In genomic region chrII:608341-608740, ce11 we compare ENCODE assay signal across 4 worm cellular contexts.
A peak's percentile ranks its signal among the peaks of the same experiment; 100 is the strongest.
TF ChIP-seq lines count a peak whose summit lies in the region.

Gene W04H10.6 (minus strand): TSS chrII:608441.

TF ChIP-seq in whole organism, L1 larva, 84 proteins besides CTCF, POLR2A, EP300 and RAD21 (continues in another document):
- TF ChIP-seq unc-98 (GFP tag; IDR thresholded peaks at IDR 0.05; lab: Robert Waterston, UW) (no peak), ama-1 (optimal IDR thresholded peaks at IDR 0.05; lab: Kevin White, UChicago) (no peak), egl-13 (tag; optimal IDR thresholded peaks at IDR 0.05; lab: Kevin White, UChicago) (no peak), sox-4 (tag; optimal IDR thresholded peaks at IDR 0.05; lab: Kevin White, UChicago) (no peak), xbp-1 (tag; optimal IDR thresholded peaks at IDR 0.05; lab: Kevin White, UChicago) (no peak), egl-27 (tag; optimal IDR thresholded peaks at IDR 0.05; lab: Kevin White, UChicago) (no peak), C04F5.9 (tag; optimal IDR thresholded peaks at IDR 0.05; lab: Kevin White, UChicago) (no peak), nhr-77 (tag; optimal IDR thresholded peaks at IDR 0.05; lab: Kevin White, UChicago) (no peak), grh-1 (GFP tag; IDR thresholded peaks at IDR 0.05; lab: Robert Waterston, UW) (no peak), fkh-10 (GFP tag; optimal IDR thresholded peaks at IDR 0.05; lab: Kevin White, UChicago) (no peak), dpl-1 (GFP tag; optimal IDR thresholded peaks at IDR 0.05; lab: Kevin White, UChicago) (peak in 2 of 3 experiments; percentile 20 to 24), blmp-1 (tag; optimal IDR thresholded peaks at IDR 0.05; lab: Kevin White, UChicago) (peak; percentile 36), snu-23 (GFP tag; optimal IDR thresholded peaks at IDR 0.05; lab: Kevin White, UChicago) (peak; percentile 31), nhr-20 (tag; optimal IDR thresholded peaks at IDR 0.05; lab: Kevin White, UChicago) (no peak), lir-3 (tag; optimal IDR thresholded peaks at IDR 0.05; lab: Kevin White, UChicago; ENCODE audit: poor library complexity) (no peak), hlh-4 (tag; optimal IDR thresholded peaks at IDR 0.05; lab: Kevin White, UChicago) (no peak), ztf-4 (tag; optimal IDR thresholded peaks at IDR 0.05; lab: Kevin White, UChicago) (no peak), isw-1 (GFP tag; IDR thresholded peaks at IDR 0.05; lab: Robert Waterston, UW) (no peak), efl-3 (GFP tag; optimal IDR thresholded peaks at IDR 0.05; lab: Kevin White, UChicago) (no peak), mef-2 (tag; optimal IDR thresholded peaks at IDR 0.05; lab: Kevin White, UChicago) (no peak), tlp-1 (tag; optimal IDR thresholded peaks at IDR 0.05; lab: Kevin White, UChicago) (no peak), efl-1 (optimal IDR thresholded peaks at IDR 0.05; lab: Kevin White, UChicago) (no peak), efl-1 (GFP tag; optimal IDR thresholded peaks at IDR 0.05 in 1 of 2; lab: Kevin White, UChicago) (no peak), vab-15 (tag; optimal IDR thresholded peaks at IDR 0.05; lab: Kevin White, UChicago) (no peak), nhr-85 (tag; lab: Kevin White, UChicago) (peak; percentile 78)

TF ChIP-seq in whole organism, L3 larva, 47 proteins besides CTCF, POLR2A, EP300 and RAD21:
- TF ChIP-seq nhr-25 (tag; optimal IDR thresholded peaks at IDR 0.05; lab: Kevin White, UChicago): peak; percentile 22
- no peak for TF ChIP-seq ceh-16 (tag; optimal IDR thresholded peaks at IDR 0.05; lab: Kevin White, UChicago)

TF ChIP-seq in whole organism, early embryonic, 17 proteins besides CTCF, POLR2A, EP300 and RAD21:
- TF ChIP-seq ceh-36 (tag; optimal IDR thresholded peaks at IDR 0.05; lab: Kevin White, UChicago) (no peak), hmg-4 (GFP tag; optimal IDR thresholded peaks at IDR 0.05; lab: Kevin White, UChicago) (peak; percentile 1), sea-1 (GFP tag; conservative IDR thresholded peaks at IDR 0.05; lab: Robert Waterston, UW) (no peak), scrt-1 (GFP tag; IDR thresholded peaks at IDR 0.05; lab: Robert Waterston, UW) (no peak), tbx-37 (GFP tag; conservative IDR thresholded peaks at IDR 0.05; lab: Robert Waterston, UW) (no peak)

TF ChIP-seq in whole organism, late embryonic, 69 proteins besides CTCF, POLR2A, EP300 and RAD21:
- no peak for TF ChIP-seq sdc-2 (tag; optimal IDR thresholded peaks at IDR 0.05; lab: Kevin White, UChicago)
- TF ChIP-seq K09A11.1 (tag; optimal IDR thresholded peaks at IDR 0.05; lab: Kevin White, UChicago; ENCODE audit: insufficient read depth): no peak
- no peak for TF ChIP-seq unc-3 (GFP tag; conservative IDR thresholded peaks at IDR 0.05; lab: Robert Waterston, UW)
- TF ChIP-seq unc-3 (tag; optimal IDR thresholded peaks at IDR 0.05; lab: Kevin White, UChicago): no peak
- TF ChIP-seq hlh-30 (tag; optimal IDR thresholded peaks at IDR 0.05; lab: Kevin White, UChicago; ENCODE audit: insufficient read depth): peak; percentile 18
- no peak for TF ChIP-seq zip-5 (tag; optimal IDR thresholded peaks at IDR 0.05; lab: Kevin White, UChicago)
- no peak for TF ChIP-seq rnt-1 (tag; optimal IDR thresholded peaks at IDR 0.05; lab: Kevin White, UChicago)
- no peak for TF ChIP-seq lim-6 (tag; optimal IDR thresholded peaks at IDR 0.05; lab: Kevin White, UChicago)
